Fruit fly (Drosophila melanogaster) whole organism, adult: ENCODE measurements around the gene mtsh.
A peak's percentile ranks its signal among the peaks of the same experiment; 100 is the strongest.

Experiments
- CG11617 ChIP-seq: fragments of 200-800 bp; sonication (Bioruptor generic); optimal IDR thresholded peaks from 2 replicates; lab custom pipeline; 2017; ENCODE audit warnings: mild to moderate bottlenecking, missing biosample characterization, missing genetic modification reagents, missing genetic modification characterization
- CG12768 ChIP-seq: fragments of 200-800 bp; sonication (Bioruptor generic); optimal IDR thresholded peaks from 2 replicates; lab custom pipeline; 2017; ENCODE audit warnings: missing biosample characterization, missing genetic modification characterization, mild to moderate bottlenecking, moderate library complexity, missing genetic modification reagents
- CG14711 ChIP-seq: fragments of 200-800 bp; sonication (Bioruptor generic); optimal IDR thresholded peaks from 2 replicates; lab custom pipeline; 2018; ENCODE audit warnings: missing biosample characterization, mild to moderate bottlenecking, missing genetic modification characterization, moderate library complexity
- CG1620 ChIP-seq: fragments of 200-800 bp; sonication (Bioruptor generic); optimal IDR thresholded peaks from 2 replicates; lab custom pipeline; 2016; ENCODE audit warnings: missing biosample characterization, missing genetic modification characterization
- CG5204 ChIP-seq: fragments of 200-800 bp; sonication (Bioruptor generic); optimal IDR thresholded peaks from 2 replicates; lab custom pipeline; 2016; ENCODE audit warnings: missing biosample characterization, missing genetic modification characterization
- CG7045 ChIP-seq: fragments of 200-800 bp; sonication (Bioruptor generic); optimal IDR thresholded peaks from 2 replicates; lab custom pipeline; 2017; ENCODE audit warnings: missing biosample characterization, mild to moderate bottlenecking, missing genetic modification characterization
- CG7101 ChIP-seq: fragments of 200-800 bp; sonication (Bioruptor generic); optimal IDR thresholded peaks from 2 replicates; lab custom pipeline; 2018; ENCODE audit warnings: missing biosample characterization, mild to moderate bottlenecking, missing genetic modification characterization, moderate library complexity
- Mnt ChIP-seq: fragments of 200-800 bp; sonication (Bioruptor generic); optimal IDR thresholded peaks from 2 replicates; lab custom pipeline; 2016; ENCODE audit warnings: missing biosample characterization, mild to moderate bottlenecking, missing genetic modification characterization
- cnc ChIP-seq, 2 experiments: fragments of >200 bp; optimal IDR thresholded peaks; 2 replicates each; lab custom pipeline; 2017
- kay ChIP-seq: fragments of 200-800 bp; sonication (Bioruptor generic); peaks from one replicate; lab custom pipeline; 2016; ENCODE audit warnings: missing biosample characterization, missing genetic modification characterization, borderline replicate concordance
- ovo ChIP-seq: fragments of 200-800 bp; sonication (Bioruptor generic); optimal IDR thresholded peaks from 2 replicates; lab custom pipeline; 2016; ENCODE audit warnings: missing biosample characterization, missing genetic modification characterization
- toe ChIP-seq: fragments of 200-800 bp; sonication (Bioruptor generic); optimal IDR thresholded peaks from 2 replicates; lab custom pipeline; 2016; ENCODE audit warnings: missing biosample characterization, missing genetic modification characterization

dm6 chr2L:8328526-8329097 is 8.9 kb upstream of the mtsh start:
- TF ChIP-seq CG1620 (GFP tag; lab: Kevin White, UChicago) (no peak), ovo (GFP tag; lab: Kevin White, UChicago) (no peak), toe (GFP tag; lab: Kevin White, UChicago) (no peak), CG7045 (GFP tag; lab: Kevin White, UChicago) (no peak), kay (peak; percentile 85), CG11617 (no peak), Mnt (GFP tag; lab: Kevin White, UChicago) (no peak), CG14711 (tag; lab: Kevin White, UChicago) (no peak), CG12768 (GFP tag; lab: Kevin White, UChicago) (no peak), CG7101 (tag; lab: Kevin White, UChicago) (no peak), CG5204 (GFP tag; lab: Kevin White, UChicago) (no peak), cnc (optimal IDR thresholded peaks at IDR 0.05; lab: Kevin White, UChicago) (no peak)
